Fruit fly (Drosophila melanogaster) whole organism, pupa: Measurements from ENCODE around the gene UQCR-14.

Experiments
- CG10348 ChIP-seq: fragments of 200-800 bp; sonication (Bioruptor generic); IDR thresholded peaks from 2 replicates; pipeline ENCODE4 v1.3.6; 2022; ENCODE audit warnings: missing biosample characterization, missing genetic modification characterization
- CG12605 ChIP-seq: fragments of 200-800 bp; sonication (Bioruptor generic); IDR thresholded peaks from 2 replicates; pipeline ENCODE4 v1.3.6; 2022; ENCODE audit warnings: missing biosample characterization, missing genetic modification characterization
- CG13204 ChIP-seq: fragments of 200-800 bp; sonication (Bioruptor generic); optimal IDR thresholded peaks from 2 replicates; lab custom pipeline; 2018; ENCODE audit warnings: missing biosample characterization, mild to moderate bottlenecking, missing genetic modification characterization, moderate library complexity
- CG14655 ChIP-seq: fragments of 200-800 bp; sonication (Bioruptor generic); optimal IDR thresholded peaks from 3 replicates; lab custom pipeline; 2017; ENCODE audit warnings: mild to moderate bottlenecking, missing biosample characterization, missing genetic modification reagents, missing genetic modification characterization
- CG15710 ChIP-seq: fragments of 200-800 bp; sonication (Bioruptor generic); optimal IDR thresholded peaks from 2 replicates; lab custom pipeline; 2018; ENCODE audit warnings: missing biosample characterization, mild to moderate bottlenecking, missing genetic modification characterization, moderate library complexity
- CG17806 ChIP-seq: fragments of 200-800 bp; sonication (Bioruptor generic); optimal IDR thresholded peaks from 2 replicates; lab custom pipeline; 2018; ENCODE audit warnings: missing biosample characterization, mild to moderate bottlenecking, missing genetic modification characterization, moderate library complexity
- CG32121 ChIP-seq: fragments of 200-800 bp; sonication (Bioruptor generic); IDR thresholded peaks from 2 replicates; pipeline ENCODE4 v1.3.6; 2022; ENCODE audit warnings: missing biosample characterization, missing genetic modification characterization
- CG34367 ChIP-seq: fragments of 200-800 bp; sonication (Bioruptor generic); optimal IDR thresholded peaks from 2 replicates; lab custom pipeline; 2018; ENCODE audit warnings: missing biosample characterization, mild to moderate bottlenecking, missing genetic modification characterization
- CG4496 ChIP-seq: fragments of 200-800 bp; sonication (Bioruptor generic); IDR thresholded peaks from 3 replicates; pipeline ENCODE4 v1.3.6; 2022; ENCODE audit warnings: missing biosample characterization, missing genetic modification characterization
- CG8159 ChIP-seq: fragments of 200-800 bp; sonication (Bioruptor generic); optimal IDR thresholded peaks from 3 replicates; lab custom pipeline; 2018; ENCODE audit warnings: missing biosample characterization, mild to moderate bottlenecking, missing genetic modification characterization, moderate library complexity
- CG8301 ChIP-seq: fragments of 200-800 bp; sonication (Bioruptor generic); optimal IDR thresholded peaks from 2 replicates; lab custom pipeline; 2018; ENCODE audit warnings: missing biosample characterization, mild to moderate bottlenecking, missing genetic modification characterization
- CG9948 ChIP-seq: fragments of 200-800 bp; sonication (Bioruptor generic); optimal IDR thresholded peaks from 2 replicates; lab custom pipeline; 2018; ENCODE audit warnings: missing biosample characterization, mild to moderate bottlenecking, missing genetic modification characterization, moderate library complexity
- D1 ChIP-seq: fragments of 200-800 bp; sonication (Bioruptor generic); optimal IDR thresholded peaks from 2 replicates; lab custom pipeline; 2018; ENCODE audit warnings: missing biosample characterization, mild to moderate bottlenecking, missing genetic modification characterization, moderate library complexity
- EcR ChIP-seq: fragments of 200-800 bp; sonication (Bioruptor generic); optimal IDR thresholded peaks from 3 replicates; lab custom pipeline; 2019; ENCODE audit warnings: missing biosample characterization, missing genetic modification characterization, mild to moderate bottlenecking, moderate library complexity, missing genetic modification reagents
- Ets98B ChIP-seq: fragments of 200-800 bp; sonication (Bioruptor generic); IDR thresholded peaks from 2 replicates; pipeline ENCODE4 v1.3.6; 2022; ENCODE audit warnings: missing biosample characterization, missing genetic modification characterization
- Pif1A ChIP-seq: fragments of 200-800 bp; sonication (Bioruptor generic); optimal IDR thresholded peaks from 3 replicates; lab custom pipeline; 2016; ENCODE audit warnings: missing biosample characterization, missing genetic modification characterization
- Pif1B ChIP-seq: fragments of 200-800 bp; sonication (Bioruptor generic); optimal IDR thresholded peaks from 3 replicates; lab custom pipeline; 2016; ENCODE audit warnings: missing biosample characterization, missing genetic modification characterization
- Snoo ChIP-seq: fragments of 200-800 bp; sonication (Bioruptor generic); optimal IDR thresholded peaks from 3 replicates; lab custom pipeline; 2017; ENCODE audit warnings: missing biosample characterization, mild to moderate bottlenecking, missing genetic modification characterization, inconsistent platforms
- fd96Ca ChIP-seq: fragments of 200-800 bp; sonication (Bioruptor generic); IDR thresholded peaks from 3 replicates; pipeline ENCODE4 v1.3.6; 2022; ENCODE audit warnings: missing biosample characterization, missing genetic modification characterization
- gl ChIP-seq: fragments of 200-800 bp; sonication (Bioruptor generic); optimal IDR thresholded peaks from 2 replicates; lab custom pipeline; 2018; ENCODE audit warnings: missing biosample characterization, mild to moderate bottlenecking, missing genetic modification characterization
- rn ChIP-seq: fragments of 200-800 bp; sonication (Bioruptor generic); IDR thresholded peaks from 2 replicates; pipeline ENCODE4 v1.3.6; 2022; ENCODE audit warnings: missing biosample characterization, missing genetic modification characterization

Gene UQCR-14

DNA sequence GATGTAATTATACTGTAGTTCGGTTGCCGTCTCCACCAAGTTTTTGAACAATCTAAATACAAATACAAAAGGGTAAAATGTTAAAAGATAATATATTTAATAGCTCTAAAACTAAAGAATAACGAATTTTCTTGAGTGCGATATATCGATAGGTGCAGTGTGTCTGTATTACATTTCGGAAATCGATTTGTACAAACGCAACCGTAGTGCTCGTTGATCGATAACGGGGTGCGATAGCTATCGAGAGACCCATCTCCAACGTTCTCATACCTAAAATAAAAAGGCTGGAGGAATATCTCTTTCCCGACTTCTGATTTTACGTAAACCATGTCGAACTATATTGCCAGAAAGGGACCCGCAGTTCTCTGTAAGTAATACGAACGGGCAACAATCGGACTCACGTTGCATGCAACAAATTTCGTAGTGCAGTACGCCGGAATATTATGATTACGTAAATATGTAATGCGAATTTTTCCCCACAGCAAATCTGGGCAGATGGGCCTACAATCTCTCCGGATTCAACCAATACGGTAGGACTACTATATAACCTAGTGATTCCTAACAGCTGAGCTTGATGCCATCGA, at the start of gene UQCR-14:
UQCR-14 (plus strand) TSS at position 206 of the 584 bp plus-strand sequence.
- no peak for TF ChIP-seq D1 (tag; lab: Kevin White, UChicago)
- 0 out of 2 replicates have a peak, but pooled peaks have one; percentile 9 for TF ChIP-seq Ets98B

DNA sequence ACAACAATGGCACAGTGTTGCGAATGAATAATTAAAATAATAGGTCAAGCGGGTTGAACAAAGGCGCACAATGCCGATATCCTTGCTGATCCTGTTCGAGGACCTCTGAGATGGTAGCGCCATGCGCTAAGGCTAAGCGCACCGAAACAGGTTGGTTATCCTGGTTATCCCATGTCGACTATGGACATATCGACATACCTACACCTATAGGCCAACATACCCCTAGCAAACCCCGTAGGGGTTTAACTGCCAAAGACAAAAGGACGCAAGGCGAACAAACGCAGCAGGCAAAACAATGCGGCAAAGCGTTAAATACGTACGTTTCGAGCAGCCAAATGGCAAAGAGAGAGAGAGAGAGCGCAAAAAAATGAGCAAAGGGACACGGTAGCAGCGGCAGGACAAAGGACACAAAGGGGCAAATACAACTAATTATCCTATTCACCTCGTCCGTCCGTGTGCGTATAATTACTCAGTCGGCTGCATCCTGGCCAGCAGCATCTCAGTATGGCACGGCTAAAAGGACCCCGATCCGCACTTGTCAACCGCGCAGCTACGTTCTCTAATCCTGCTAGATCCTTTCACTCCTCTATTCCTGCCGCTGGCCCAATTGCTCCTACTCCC, 44.1 kb upstream of the UQCR-14 start:
- TF ChIP-seq D1 (tag; lab: Kevin White, UChicago) (no peak), CG34367 (no peak), Snoo (tag; lab: Kevin White, UChicago) (no peak)

DNA sequence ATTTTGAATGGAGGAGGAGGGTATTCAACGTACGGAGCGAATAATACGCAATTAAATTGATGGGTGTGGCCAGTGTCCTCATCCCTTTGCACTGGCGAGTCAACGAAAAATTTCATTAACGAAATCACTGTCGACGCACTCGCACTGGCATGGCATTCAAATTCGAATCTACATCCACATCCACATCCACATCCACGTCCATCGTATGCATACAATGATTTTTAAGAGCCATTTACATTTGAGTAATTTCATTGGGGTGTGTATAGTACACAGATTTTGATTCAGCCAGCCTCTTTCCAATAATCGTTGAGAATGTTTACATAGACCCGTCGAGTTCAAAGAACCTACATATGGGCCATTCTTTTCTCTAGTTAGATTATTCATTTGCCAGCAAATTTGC, 42.1 kb upstream of the UQCR-14 start:
- TF ChIP-seq Snoo (tag; lab: Kevin White, UChicago): no peak
- no peak for TF ChIP-seq CG34367
- TF ChIP-seq fd96Ca (GFP tag; lab: Robert Waterston, UW): no peak
- no peak for TF ChIP-seq gl (tag; lab: Kevin White, UChicago)
- TF ChIP-seq CG8301: no peak
- no peak for TF ChIP-seq CG32121 (GFP tag; lab: Robert Waterston, UW)
- no peak for TF ChIP-seq CG9948 (tag; lab: Kevin White, UChicago)
- no peak for TF ChIP-seq D1 (tag; lab: Kevin White, UChicago)
- no peak for TF ChIP-seq CG15710 (tag; lab: Kevin White, UChicago)

DNA sequence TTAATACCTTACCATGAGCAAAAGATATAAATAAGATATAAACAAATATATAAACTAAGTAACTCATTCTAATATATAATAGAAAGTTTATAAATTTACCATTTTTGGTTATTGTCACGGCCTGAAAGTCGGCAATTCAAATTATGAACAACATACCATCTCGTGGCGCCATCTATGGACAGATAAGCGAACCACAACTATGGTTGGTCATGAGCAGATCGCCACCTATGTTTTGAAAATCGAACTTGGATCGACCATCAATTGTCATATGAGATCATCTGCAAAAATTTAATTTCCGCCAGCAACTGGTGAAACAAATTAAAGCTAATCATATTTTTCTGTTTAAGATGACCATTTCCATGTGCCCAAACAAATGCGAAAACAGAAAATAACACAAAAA, 41.4 kb upstream of the UQCR-14 start:
- no peak for TF ChIP-seq CG12605 (GFP tag; lab: Robert Waterston, UW)
- peak; percentile 34 for TF ChIP-seq D1 (tag; lab: Kevin White, UChicago)

DNA sequence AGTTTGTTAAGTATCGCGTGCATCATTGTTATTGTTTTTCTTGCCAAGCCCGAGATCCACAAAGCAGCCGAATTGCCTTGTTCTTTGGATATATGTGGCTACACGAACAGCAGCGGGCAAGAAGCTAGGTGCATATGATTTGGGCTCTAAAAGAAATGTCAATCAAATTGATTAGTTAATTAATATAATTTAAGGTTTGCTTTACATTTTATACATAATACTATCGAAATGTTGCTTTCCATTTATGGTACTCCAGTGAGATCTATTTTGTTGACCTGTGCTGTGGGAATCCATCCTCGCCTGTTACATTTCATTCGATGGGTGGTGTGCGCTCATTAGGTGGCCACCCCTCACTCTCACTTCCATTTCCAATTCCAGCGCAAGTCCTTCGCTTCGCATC, 22.7 kb upstream of the UQCR-14 start:
- TF ChIP-seq Ets98B (0 out of 2 replicates have a peak, but pooled peaks have one; percentile 46), CG15710 (tag; lab: Kevin White, UChicago) (peak; percentile 68), CG13204 (GFP tag; lab: Kevin White, UChicago) (no peak), CG17806 (tag; lab: Kevin White, UChicago) (peak; percentile 69), EcR (GFP tag; lab: Kevin White, UChicago) (no peak), CG34367 (peak; percentile 69), gl (tag; lab: Kevin White, UChicago) (no peak), D1 (tag; lab: Kevin White, UChicago) (no peak), CG4496 (GFP tag; lab: Robert Waterston, UW) (peak; percentile 52; the same call in 1 of the 3 replicates), CG12605 (GFP tag; lab: Robert Waterston, UW) (peak; percentile 38; the same call in 1 of the 2 replicates), Pif1B (GFP tag; lab: Kevin White, UChicago) (peak; percentile 51), CG10348 (GFP tag; lab: Robert Waterston, UW) (no peak), rn (GFP tag; lab: Robert Waterston, UW) (no peak), CG8301 (peak; percentile 54), fd96Ca (GFP tag; lab: Robert Waterston, UW) (peak; percentile 60; the same call in 2 of the 3 replicates), CG14655 (GFP tag; lab: Kevin White, UChicago) (peak; percentile 59), CG9948 (tag; lab: Kevin White, UChicago) (peak; percentile 68), Snoo (tag; lab: Kevin White, UChicago) (peak; percentile 49), CG8159 (peak; percentile 71), CG32121 (GFP tag; lab: Robert Waterston, UW) (peak; percentile 33; the same call in 1 of the 2 replicates), Pif1A (peak; percentile 63)

DNA sequence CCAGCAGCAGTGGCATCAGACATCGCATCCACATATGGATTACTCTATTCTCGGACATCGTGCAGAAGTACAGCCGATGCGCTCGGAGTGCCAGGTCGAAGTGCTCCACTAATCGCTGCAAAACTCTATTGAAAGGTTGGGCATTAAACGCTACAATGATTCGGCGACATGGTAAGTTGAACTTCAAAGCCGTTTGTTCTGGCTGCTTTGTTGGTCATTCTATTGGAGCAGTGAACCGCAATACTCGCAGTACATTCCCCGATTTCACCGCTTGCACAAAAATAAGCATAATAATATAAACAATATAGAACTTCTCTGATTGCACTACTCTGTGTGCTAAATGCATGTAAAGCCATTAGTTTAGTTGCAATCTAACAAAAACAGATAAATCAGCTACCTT, 19.7 kb upstream of the UQCR-14 start, which contains the start of gene CG12507:
CG12507 (minus strand) TSS at position 101 of the 400 bp plus-strand sequence.
- no peak for TF ChIP-seq Snoo (tag; lab: Kevin White, UChicago)
- TF ChIP-seq CG12605 (GFP tag; lab: Robert Waterston, UW): no peak
- TF ChIP-seq CG14655 (GFP tag; lab: Kevin White, UChicago): no peak
- no peak for TF ChIP-seq CG10348 (GFP tag; lab: Robert Waterston, UW)
- no peak for TF ChIP-seq EcR (GFP tag; lab: Kevin White, UChicago)
- TF ChIP-seq CG13204 (GFP tag; lab: Kevin White, UChicago): no peak
- no peak for TF ChIP-seq Ets98B
- TF ChIP-seq CG17806 (tag; lab: Kevin White, UChicago): no peak
- no peak for TF ChIP-seq CG8159
- no peak for TF ChIP-seq fd96Ca (GFP tag; lab: Robert Waterston, UW)
- TF ChIP-seq rn (GFP tag; lab: Robert Waterston, UW): no peak
- TF ChIP-seq CG8301: no peak
- no peak for TF ChIP-seq CG9948 (tag; lab: Kevin White, UChicago)
- TF ChIP-seq D1 (tag; lab: Kevin White, UChicago): no peak

DNA sequence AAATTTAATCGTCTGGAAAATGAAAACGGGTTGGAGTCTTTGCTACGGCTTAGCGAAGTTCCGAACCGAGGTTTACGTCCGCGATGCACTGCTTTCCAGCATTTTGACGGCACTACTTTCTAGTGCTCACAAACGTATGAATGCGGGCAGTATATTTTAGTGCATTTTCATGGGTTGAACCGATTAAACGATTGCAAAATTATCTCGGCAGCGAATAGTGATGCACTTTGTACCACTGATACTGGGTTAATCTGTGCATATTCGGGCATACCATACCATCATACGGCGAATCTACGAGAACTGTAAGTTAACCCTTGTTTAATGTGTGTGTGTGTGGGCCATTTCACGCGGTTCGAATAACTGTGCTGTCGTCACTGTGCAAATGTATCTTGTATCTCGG, 15.3 kb upstream of the UQCR-14 start, which contains the start of gene Mfe2:
Mfe2 (plus strand) TSS at position 157 of the 400 bp plus-strand sequence.
- TF ChIP-seq Snoo (tag; lab: Kevin White, UChicago): no peak
- no peak for TF ChIP-seq fd96Ca (GFP tag; lab: Robert Waterston, UW)
- peak; percentile 60; the same call in 1 of the 3 replicates for TF ChIP-seq CG4496 (GFP tag; lab: Robert Waterston, UW)
- peak; percentile 15 for TF ChIP-seq Pif1A
- no peak for TF ChIP-seq Pif1B (GFP tag; lab: Kevin White, UChicago)
- TF ChIP-seq EcR (GFP tag; lab: Kevin White, UChicago): peak; percentile 65
- TF ChIP-seq rn (GFP tag; lab: Robert Waterston, UW): 0 out of 2 replicates have a peak, but pooled peaks have one; percentile 12
- TF ChIP-seq CG13204 (GFP tag; lab: Kevin White, UChicago): peak; percentile 37
- TF ChIP-seq CG10348 (GFP tag; lab: Robert Waterston, UW): no peak
- no peak for TF ChIP-seq CG9948 (tag; lab: Kevin White, UChicago)
- TF ChIP-seq CG32121 (GFP tag; lab: Robert Waterston, UW): peak; percentile 52
- peak; percentile 31 for TF ChIP-seq CG34367
- TF ChIP-seq CG17806 (tag; lab: Kevin White, UChicago): peak; percentile 14
- TF ChIP-seq Ets98B: peak; percentile 65; the same call in 1 of the 2 replicates
- TF ChIP-seq CG15710 (tag; lab: Kevin White, UChicago): peak; percentile 22
- TF ChIP-seq D1 (tag; lab: Kevin White, UChicago): no peak
- TF ChIP-seq CG8159: peak; percentile 28
- peak; percentile 55 for TF ChIP-seq CG14655 (GFP tag; lab: Kevin White, UChicago)
- peak; percentile 35 for TF ChIP-seq CG8301
- TF ChIP-seq CG12605 (GFP tag; lab: Robert Waterston, UW): peak; percentile 39; the same call in 1 of the 2 replicates
- peak; percentile 83 for TF ChIP-seq gl (tag; lab: Kevin White, UChicago)
